Fruit fly (Drosophila melanogaster): Measurements from ENCODE around the gene mei-217.

mei-217 gene

DNA sequence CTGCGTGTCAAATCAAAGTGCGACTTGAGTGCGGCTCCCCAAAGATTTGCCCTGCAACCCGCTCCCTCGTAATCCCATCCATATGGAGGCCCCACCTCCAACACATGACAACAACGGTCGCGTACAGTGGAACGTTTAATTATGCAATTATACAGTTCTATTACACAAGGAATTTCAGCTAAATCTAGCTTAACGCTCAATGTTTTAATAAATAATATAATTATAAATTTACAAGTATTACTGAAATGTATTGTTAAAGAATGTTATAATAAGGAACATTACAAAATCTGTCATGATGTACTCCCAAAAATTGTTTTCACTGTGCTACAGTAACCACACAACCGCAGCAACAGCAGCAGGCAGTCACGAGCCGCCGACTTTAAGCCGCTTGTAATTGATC is 31.3 kb upstream of the mei-217 start (continued):
- no peak for TF ChIP-seq ase (GFP tag; IDR thresholded peaks at IDR 0.05)
- no peak for TF ChIP-seq CG9797 (GFP tag; optimal IDR thresholded peaks at IDR 0.05)
- TF ChIP-seq odd (GFP tag; optimal IDR thresholded peaks at IDR 0.05) = no peak
- TF ChIP-seq Xbp1 (GFP tag; optimal IDR thresholded peaks at IDR 0.05) = no peak
- TF ChIP-seq CG15601 (tag; optimal IDR thresholded peaks at IDR 0.05) = peak; percentile 40
- TF ChIP-seq CG43689 (GFP tag; IDR thresholded peaks at IDR 0.05) = no peak
- no peak for TF ChIP-seq amos (GFP tag; IDR thresholded peaks at IDR 0.05; ENCODE audit: partially characterized antibody)
- TF ChIP-seq CG9437 (GFP tag; optimal IDR thresholded peaks at IDR 0.05) = no peak
- TF ChIP-seq CG17912 (GFP tag; optimal IDR thresholded peaks at IDR 0.05) = no peak
- TF ChIP-seq CG11085 (GFP tag; IDR thresholded peaks at IDR 0.05) = no peak
- 0 out of 3 replicates have a peak, but pooled peaks have one; percentile 40 for TF ChIP-seq H15 (GFP tag; IDR thresholded peaks at IDR 0.05)
- TF ChIP-seq CG9932 (GFP tag; IDR thresholded peaks at IDR 0.05) = no peak
- no peak for TF ChIP-seq bab2 (GFP tag; optimal IDR thresholded peaks at IDR 0.05)
- no peak for TF ChIP-seq CG15011 (GFP tag; optimal IDR thresholded peaks at IDR 0.05)
- no peak for TF ChIP-seq pan (optimal IDR thresholded peaks at IDR 0.05)
- no peak for TF ChIP-seq pan (GFP tag; optimal IDR thresholded peaks at IDR 0.05 in 1 of 2, IDR thresholded peaks at IDR 0.05 in 1 of 2)
- no peak for TF ChIP-seq CG12942 (GFP tag; optimal IDR thresholded peaks at IDR 0.05)
- no peak for TF ChIP-seq Hsf (GFP tag; optimal IDR thresholded peaks at IDR 0.05)
- TF ChIP-seq Aef1 (GFP tag; IDR thresholded peaks at IDR 0.05) = no peak
- peak; percentile 51 for TF ChIP-seq CG10979 (tag; optimal IDR thresholded peaks at IDR 0.05)
- TF ChIP-seq CG13424 (tag; optimal IDR thresholded peaks at IDR 0.05) = no peak
- TF ChIP-seq CG6254 (GFP tag; optimal IDR thresholded peaks at IDR 0.05) = no peak
- peak; percentile 42 for TF ChIP-seq D19A (tag; optimal IDR thresholded peaks at IDR 0.05)
- TF ChIP-seq CG10267 (tag; optimal IDR thresholded peaks at IDR 0.05) = peak; percentile 18
- TF ChIP-seq nerfin-2 (GFP tag; IDR thresholded peaks at IDR 0.05; ENCODE audit: partially characterized antibody) = no peak
- no peak for TF ChIP-seq Stat92E (GFP tag; optimal IDR thresholded peaks at IDR 0.05)
- TF ChIP-seq C15 (GFP tag; IDR thresholded peaks at IDR 0.05) = no peak
- no peak for TF ChIP-seq onecut (GFP tag; IDR thresholded peaks at IDR 0.05)
- no peak for TF ChIP-seq CG32772 (GFP tag; IDR thresholded peaks at IDR 0.05)
- TF ChIP-seq sqz (GFP tag; optimal IDR thresholded peaks at IDR 0.05) = no peak
- TF ChIP-seq CG17802 (tag; optimal IDR thresholded peaks at IDR 0.05) = no peak
- 0 out of 2 replicates have a peak, but pooled peaks have one; percentile 10 for TF ChIP-seq NFAT (GFP tag; IDR thresholded peaks at IDR 0.05)
- TF ChIP-seq org-1 (GFP tag; optimal IDR thresholded peaks at IDR 0.05) = no peak
- peak; percentile 1 for TF ChIP-seq ind (GFP tag; optimal IDR thresholded peaks at IDR 0.05)
- no peak for TF ChIP-seq CG1602 (GFP tag; optimal IDR thresholded peaks at IDR 0.05)
- TF ChIP-seq CG18599 (GFP tag; optimal IDR thresholded peaks at IDR 0.05) = peak; percentile 7
- TF ChIP-seq Hr39 (optimal IDR thresholded peaks at IDR 0.05) = no peak
- TF ChIP-seq CG11560 (tag; IDR thresholded peaks at IDR 0.05) = no peak
- no peak for TF ChIP-seq D (optimal IDR thresholded peaks at IDR 0.05)
- TF ChIP-seq D (GFP tag; optimal IDR thresholded peaks at IDR 0.05) = peak; percentile 20
- TF ChIP-seq CG31365 (tag; optimal IDR thresholded peaks at IDR 0.05) = no peak
- TF ChIP-seq btn (GFP tag; optimal IDR thresholded peaks at IDR 0.05) = no peak
- peak in 1 of 3 experiments; percentile 2 for TF ChIP-seq lola (GFP tag; optimal IDR thresholded peaks at IDR 0.05)
- no peak for TF ChIP-seq zen (tag; optimal IDR thresholded peaks at IDR 0.05)
- TF ChIP-seq H2.0 (GFP tag; IDR thresholded peaks at IDR 0.05) = no peak
- TF ChIP-seq HmgZ (tag; optimal IDR thresholded peaks at IDR 0.05) = no peak
- TF ChIP-seq lab (GFP tag; optimal IDR thresholded peaks at IDR 0.05) = peak; percentile 11
- no peak for TF ChIP-seq CG14441 (GFP tag; IDR thresholded peaks at IDR 0.05)
- no peak for TF ChIP-seq CG16815 (GFP tag; optimal IDR thresholded peaks at IDR 0.05)
- TF ChIP-seq Six4 (GFP tag; optimal IDR thresholded peaks at IDR 0.05) = no peak
- TF ChIP-seq gem (tag; optimal IDR thresholded peaks at IDR 0.05) = peak; percentile 52
- no peak for TF ChIP-seq CG6175 (GFP tag; IDR thresholded peaks at IDR 0.05)
